Fruit fly (Drosophila melanogaster) whole organism, prepupa: ENCODE results near the gene spz3.

Source experiments
- Blimp-1 ChIP-seq: fragments of 200-800 bp; sonication (Bioruptor generic); optimal IDR thresholded peaks from 3 replicates; lab custom pipeline; 2017; ENCODE audit warnings: missing biosample characterization, missing genetic modification characterization, mild to moderate bottlenecking, moderate library complexity, missing genetic modification reagents
- CG10631 ChIP-seq: fragments of 200-800 bp; sonication (Bioruptor generic); optimal IDR thresholded peaks from 2 replicates; lab custom pipeline; 2016; ENCODE audit warnings: missing biosample characterization, missing genetic modification characterization
- CG10669 ChIP-seq: fragments of 200-800 bp; sonication (Bioruptor generic); optimal IDR thresholded peaks from 3 replicates; lab custom pipeline; 2018; ENCODE audit warnings: missing biosample characterization, mild to moderate bottlenecking, missing genetic modification characterization, moderate library complexity
- CG11294 ChIP-seq: fragments of 200-800 bp; sonication (Bioruptor generic); IDR thresholded peaks from 2 replicates; pipeline ENCODE4 v1.3.6; 2022; ENCODE audit warnings: missing biosample characterization, missing genetic modification characterization
- CG11762 ChIP-seq: fragments of 200-800 bp; sonication (Bioruptor generic); optimal IDR thresholded peaks from 3 replicates; lab custom pipeline; 2016; ENCODE audit warnings: missing biosample characterization, missing genetic modification characterization; ENCODE audit not compliant: insufficient read depth
- CG11902 ChIP-seq: fragments of 200-800 bp; sonication (Bioruptor generic); optimal IDR thresholded peaks from 3 replicates; lab custom pipeline; 2016; ENCODE audit warnings: missing biosample characterization, missing genetic modification characterization
- CG15336 ChIP-seq: fragments of 200-800 bp; sonication (Bioruptor generic); IDR thresholded peaks from 2 replicates; pipeline ENCODE4 v1.3.6; 2022; ENCODE audit warnings: missing biosample characterization, missing genetic modification characterization
- CG1621 ChIP-seq: fragments of 200-800 bp; sonication (Bioruptor generic); optimal IDR thresholded peaks from 3 replicates; lab custom pipeline; 2018; ENCODE audit warnings: missing biosample characterization, mild to moderate bottlenecking, missing genetic modification characterization
- CG16779 ChIP-seq: fragments of 200-800 bp; sonication (Bioruptor generic); optimal IDR thresholded peaks from 3 replicates; lab custom pipeline; 2017; ENCODE audit warnings: missing biosample characterization, mild to moderate bottlenecking, missing genetic modification characterization
- CG3032 ChIP-seq: fragments of 200-800 bp; optimal IDR thresholded peaks from 2 replicates; lab custom pipeline; 2019; ENCODE audit warnings: missing biosample characterization, mild to moderate bottlenecking, missing genetic modification characterization, moderate library complexity
- CG31627 ChIP-seq: fragments of 200-800 bp; sonication (Bioruptor generic); optimal IDR thresholded peaks from 3 replicates; lab custom pipeline; 2016; ENCODE audit warnings: missing biosample characterization, missing genetic modification characterization
- CG32006 ChIP-seq: fragments of 200-800 bp; sonication (Bioruptor generic); optimal IDR thresholded peaks from 3 replicates; lab custom pipeline; 2017; ENCODE audit warnings: missing biosample characterization, mild to moderate bottlenecking, missing genetic modification characterization
- CG34406 ChIP-seq: fragments of 200-800 bp; sonication (Bioruptor generic); optimal IDR thresholded peaks from 3 replicates; lab custom pipeline; 2016; ENCODE audit warnings: missing biosample characterization, missing genetic modification characterization
- CG3919 ChIP-seq: fragments of 200-800 bp; sonication (Bioruptor generic); optimal IDR thresholded peaks from 3 replicates; lab custom pipeline; 2016; ENCODE audit warnings: missing biosample characterization, missing genetic modification characterization
- CG4318 ChIP-seq: fragments of 200-800 bp; sonication (Bioruptor generic); optimal IDR thresholded peaks from 3 replicates; lab custom pipeline; 2017; ENCODE audit warnings: missing biosample characterization, mild to moderate bottlenecking, missing genetic modification characterization
- CG6163 ChIP-seq: fragments of 200-800 bp; sonication (Bioruptor generic); IDR thresholded peaks from 3 replicates; pipeline ENCODE4 v1.3.6; 2022; ENCODE audit warnings: missing biosample characterization, missing genetic modification characterization
- CG6792 ChIP-seq: fragments of 200-800 bp; sonication (Bioruptor generic); optimal IDR thresholded peaks from 3 replicates; lab custom pipeline; 2016; ENCODE audit warnings: missing biosample characterization, missing genetic modification characterization
- CG6808 ChIP-seq: fragments of 200-800 bp; sonication (Bioruptor generic); optimal IDR thresholded peaks from 3 replicates; lab custom pipeline; 2017; ENCODE audit warnings: missing biosample characterization, missing genetic modification characterization, mild to moderate bottlenecking, moderate library complexity, missing genetic modification reagents
- CG6854 ChIP-seq: fragments of 200-800 bp; sonication (Bioruptor generic); optimal IDR thresholded peaks from 2 replicates; lab custom pipeline; 2017; ENCODE audit warnings: missing biosample characterization, mild to moderate bottlenecking, missing genetic modification characterization
- CG7368 ChIP-seq: fragments of 200-800 bp; sonication (Bioruptor generic); optimal IDR thresholded peaks from 3 replicates; lab custom pipeline; 2016; ENCODE audit warnings: missing biosample characterization, missing genetic modification characterization
- CG8319 ChIP-seq: fragments of 200-800 bp; sonication (Bioruptor generic); optimal IDR thresholded peaks from 3 replicates; lab custom pipeline; 2016; ENCODE audit warnings: missing biosample characterization, missing genetic modification characterization
- CG8632 ChIP-seq: fragments of 200-800 bp; sonication (Bioruptor generic); optimal IDR thresholded peaks from 3 replicates; lab custom pipeline; 2016; ENCODE audit warnings: missing biosample characterization, missing genetic modification characterization
- Eip75B ChIP-seq: fragments of 200-800 bp; sonication (Bioruptor generic); optimal IDR thresholded peaks from 3 replicates; lab custom pipeline; 2016; ENCODE audit warnings: missing biosample characterization, missing genetic modification characterization
- Eip78C ChIP-seq: fragments of 200-800 bp; sonication (Bioruptor generic); peaks from one replicate; lab custom pipeline; 2016; ENCODE audit warnings: missing biosample characterization, missing genetic modification characterization
- Eip93F ChIP-seq: fragments of 200-800 bp; sonication (Bioruptor generic); optimal IDR thresholded peaks from 2 replicates; lab custom pipeline; 2016; ENCODE audit warnings: missing biosample characterization, mild to moderate bottlenecking, missing genetic modification characterization
- Ets96B ChIP-seq: fragments of 200-800 bp; optimal IDR thresholded peaks from 2 replicates; lab custom pipeline; 2019; ENCODE audit warnings: missing biosample characterization, mild to moderate bottlenecking, missing genetic modification characterization, moderate library complexity
- Gug ChIP-seq: fragments of 200-800 bp; sonication (Bioruptor generic); IDR thresholded peaks from 2 replicates; pipeline ENCODE4 v1.3.6; 2022; ENCODE audit warnings: missing biosample characterization, missing genetic modification characterization
- Hr38 ChIP-seq: sonication (Bioruptor generic); optimal IDR thresholded peaks from 2 replicates; lab custom pipeline; 2016; ENCODE audit warnings: missing biosample characterization, missing genetic modification characterization
- Hr39 ChIP-seq: fragments of 200-800 bp; sonication (Bioruptor generic); optimal IDR thresholded peaks from 2 replicates; lab custom pipeline; 2016; ENCODE audit warnings: missing biosample characterization, missing genetic modification characterization
- Hr4 ChIP-seq: fragments of 200-800 bp; sonication (Bioruptor generic); optimal IDR thresholded peaks from 3 replicates; lab custom pipeline; 2016; ENCODE audit warnings: missing biosample characterization, missing genetic modification characterization
- Lpt ChIP-seq: fragments of 200-800 bp; sonication (Bioruptor generic); optimal IDR thresholded peaks from 3 replicates; lab custom pipeline; 2016; ENCODE audit warnings: missing biosample characterization, missing genetic modification characterization
- Met ChIP-seq: fragments of 200-800 bp; sonication (Bioruptor generic); optimal IDR thresholded peaks from 3 replicates; lab custom pipeline; 2016; ENCODE audit warnings: missing biosample characterization, missing genetic modification characterization
- Smox ChIP-seq: fragments of 200-800 bp; sonication (Bioruptor generic); optimal IDR thresholded peaks from 3 replicates; lab custom pipeline; 2016; ENCODE audit warnings: missing biosample characterization, missing genetic modification characterization
- Sox102F ChIP-seq: fragments of 200-800 bp; sonication (Bioruptor generic); optimal IDR thresholded peaks from 2 replicates; lab custom pipeline; 2016; ENCODE audit warnings: missing biosample characterization, mild to moderate bottlenecking, missing genetic modification characterization
- Sox14 ChIP-seq: fragments of 200-800 bp; sonication (Bioruptor generic); optimal IDR thresholded peaks from 3 replicates; lab custom pipeline; 2016; ENCODE audit warnings: missing biosample characterization, missing genetic modification characterization
- Sox15 ChIP-seq: fragments of 200-800 bp; sonication (Bioruptor generic); optimal IDR thresholded peaks from 3 replicates; lab custom pipeline; 2016; ENCODE audit warnings: missing biosample characterization, missing genetic modification characterization
- cyc ChIP-seq: fragments of 200-800 bp; sonication (Bioruptor generic); optimal IDR thresholded peaks from 3 replicates; lab custom pipeline; 2016; ENCODE audit warnings: missing biosample characterization, missing genetic modification characterization
- dsx ChIP-seq: fragments of 200-800 bp; optimal IDR thresholded peaks from 3 replicates; lab custom pipeline; 2019; ENCODE audit warnings: missing biosample characterization, mild to moderate bottlenecking, missing genetic modification characterization, moderate library complexity; ENCODE audit not compliant: poor library complexity, severe bottlenecking
- eg ChIP-seq: fragments of 200-800 bp; sonication (Bioruptor generic); IDR thresholded peaks from 3 replicates; pipeline ENCODE4 v1.3.6; 2022; ENCODE audit warnings: missing biosample characterization, missing genetic modification characterization
- esn ChIP-seq: fragments of 200-800 bp; sonication (Bioruptor generic); optimal IDR thresholded peaks from 2 replicates; lab custom pipeline; 2016; ENCODE audit warnings: missing biosample characterization, mild to moderate bottlenecking, missing genetic modification characterization, moderate library complexity
- fd85E ChIP-seq: fragments of 200-800 bp; sonication (Bioruptor generic); optimal IDR thresholded peaks from 3 replicates; lab custom pipeline; 2016; ENCODE audit warnings: missing biosample characterization, missing genetic modification characterization
- fkh ChIP-seq: fragments of 200-800 bp; sonication (Bioruptor generic); optimal IDR thresholded peaks from 3 replicates; lab custom pipeline; 2017; ENCODE audit warnings: missing biosample characterization, mild to moderate bottlenecking, missing genetic modification characterization, moderate library complexity
- lz ChIP-seq: fragments of 200-800 bp; sonication (Bioruptor generic); optimal IDR thresholded peaks from 3 replicates; lab custom pipeline; 2016; ENCODE audit warnings: missing biosample characterization, missing genetic modification characterization
- pdm3 ChIP-seq: fragments of 200-800 bp; sonication (Bioruptor generic); optimal IDR thresholded peaks from 3 replicates; lab custom pipeline; 2016; ENCODE audit warnings: missing biosample characterization, missing genetic modification characterization
- spab ChIP-seq: fragments of 200-800 bp; sonication (Bioruptor generic); optimal IDR thresholded peaks from 2 replicates; lab custom pipeline; 2017; ENCODE audit warnings: missing biosample characterization, mild to moderate bottlenecking, missing genetic modification characterization, missing genetic modification reagents
- topi ChIP-seq: fragments of 200-800 bp; sonication (Bioruptor generic); optimal IDR thresholded peaks from 3 replicates; lab custom pipeline; 2016; ENCODE audit warnings: missing biosample characterization, missing genetic modification characterization
- vri ChIP-seq: fragments of 200-800 bp; sonication (Bioruptor generic); optimal IDR thresholded peaks from 3 replicates; lab custom pipeline; 2016; ENCODE audit warnings: missing biosample characterization, mild to moderate bottlenecking, missing genetic modification characterization

The spz3 gene

dm6 chr2L:7828231-7828630 is 51.1 kb downstream of the spz3 start (continued):
- TF ChIP-seq CG6792 (GFP tag; lab: Kevin White, UChicago) (no peak), Blimp-1 (no peak), esn (GFP tag; lab: Kevin White, UChicago) (no peak), CG11902 (no peak), CG4318 (GFP tag; lab: Kevin White, UChicago) (no peak), CG6854 (no peak), Eip93F (GFP tag; lab: Kevin White, UChicago) (no peak)

dm6 chr2L:7827045-7828004 is 52.0 kb downstream of the spz3 start, which contains the start of the genes Rack1 and mts:
TSS of gene Rack1 (minus strand) at chr2L:7827315.
TSS of gene mts (plus strand) at chr2L:7827650.
- peak; percentile 78 for TF ChIP-seq Met (GFP tag; lab: Kevin White, UChicago)
- peak; percentile 64 for TF ChIP-seq Hr39
- TF ChIP-seq CG10631, result peak; percentile 63
- TF ChIP-seq CG16779 (tag; lab: Kevin White, UChicago), result peak; percentile 73
- TF ChIP-seq Hr4 (GFP tag; lab: Kevin White, UChicago), result peak; percentile 43
- no peak for TF ChIP-seq Gug (GFP tag; lab: Robert Waterston, UW)
- TF ChIP-seq CG6854, result peak; percentile 90
- TF ChIP-seq spab, result peak; percentile 35
- peak; percentile 38 for TF ChIP-seq Sox15 (GFP tag; lab: Kevin White, UChicago)
- peak; percentile 94 for TF ChIP-seq Eip78C (GFP tag; lab: Kevin White, UChicago)
- peak; percentile 71 for TF ChIP-seq Eip75B (GFP tag; lab: Kevin White, UChicago)
- peak; percentile 90 for TF ChIP-seq CG3919 (GFP tag; lab: Kevin White, UChicago)
- peak; percentile 73 for TF ChIP-seq CG34406 (GFP tag; lab: Kevin White, UChicago)
- TF ChIP-seq Smox (GFP tag; lab: Kevin White, UChicago), result peak; percentile 45
- TF ChIP-seq CG10669, result peak; percentile 71
- TF ChIP-seq pdm3, result peak; percentile 61
- no peak for TF ChIP-seq Sox14 (GFP tag; lab: Kevin White, UChicago)
- no peak for TF ChIP-seq Eip93F (GFP tag; lab: Kevin White, UChicago)
- no peak for TF ChIP-seq Ets96B (tag; lab: Kevin White, UChicago)
- TF ChIP-seq CG4318 (GFP tag; lab: Kevin White, UChicago), result no peak
- peak; percentile 57 for TF ChIP-seq fkh (GFP tag; lab: Kevin White, UChicago)
- TF ChIP-seq Sox102F (GFP tag; lab: Kevin White, UChicago), result peak; percentile 78
- TF ChIP-seq dsx, result peak; percentile 31
- no peak for TF ChIP-seq CG32006 (GFP tag; lab: Kevin White, UChicago)
- TF ChIP-seq CG7368 (GFP tag; lab: Kevin White, UChicago), result peak; percentile 74
- no peak for TF ChIP-seq CG15336
- TF ChIP-seq cyc (GFP tag; lab: Kevin White, UChicago), result peak; percentile 77
- TF ChIP-seq lz (GFP tag; lab: Kevin White, UChicago), result peak; percentile 82
- TF ChIP-seq CG1621 (tag; lab: Kevin White, UChicago), result peak; percentile 62
- peak; percentile 59 for TF ChIP-seq Blimp-1
- TF ChIP-seq CG11294 (GFP tag; lab: Robert Waterston, UW), result no peak
- TF ChIP-seq CG31627, result peak; percentile 64
- TF ChIP-seq fd85E (GFP tag; lab: Kevin White, UChicago), result peak; percentile 72
- TF ChIP-seq CG6792 (GFP tag; lab: Kevin White, UChicago), result peak; percentile 57
- no peak for TF ChIP-seq Lpt
- TF ChIP-seq CG6163 (GFP tag; lab: Robert Waterston, UW), result peak; percentile 86
- peak; percentile 61 for TF ChIP-seq CG8319 (GFP tag; lab: Kevin White, UChicago)
- peak; percentile 79 for TF ChIP-seq topi (GFP tag; lab: Kevin White, UChicago)
- peak; percentile 49 for TF ChIP-seq CG11902
- TF ChIP-seq CG8632, result peak; percentile 65
- TF ChIP-seq CG3032 (tag; lab: Kevin White, UChicago), result peak; percentile 60
- peak; percentile 79 for TF ChIP-seq eg (GFP tag; lab: Robert Waterston, UW)
- TF ChIP-seq CG11762 (GFP tag; lab: Kevin White, UChicago), result peak; percentile 47
- no peak for TF ChIP-seq Hr38 (GFP tag; lab: Kevin White, UChicago)
- TF ChIP-seq vri (GFP tag; lab: Kevin White, UChicago), result peak; percentile 77
- TF ChIP-seq CG6808 (GFP tag; lab: Kevin White, UChicago), result peak; percentile 70
